Fruit fly (Drosophila melanogaster): ENCODE results near the gene CG13116.

Gene CG13116

DNA sequence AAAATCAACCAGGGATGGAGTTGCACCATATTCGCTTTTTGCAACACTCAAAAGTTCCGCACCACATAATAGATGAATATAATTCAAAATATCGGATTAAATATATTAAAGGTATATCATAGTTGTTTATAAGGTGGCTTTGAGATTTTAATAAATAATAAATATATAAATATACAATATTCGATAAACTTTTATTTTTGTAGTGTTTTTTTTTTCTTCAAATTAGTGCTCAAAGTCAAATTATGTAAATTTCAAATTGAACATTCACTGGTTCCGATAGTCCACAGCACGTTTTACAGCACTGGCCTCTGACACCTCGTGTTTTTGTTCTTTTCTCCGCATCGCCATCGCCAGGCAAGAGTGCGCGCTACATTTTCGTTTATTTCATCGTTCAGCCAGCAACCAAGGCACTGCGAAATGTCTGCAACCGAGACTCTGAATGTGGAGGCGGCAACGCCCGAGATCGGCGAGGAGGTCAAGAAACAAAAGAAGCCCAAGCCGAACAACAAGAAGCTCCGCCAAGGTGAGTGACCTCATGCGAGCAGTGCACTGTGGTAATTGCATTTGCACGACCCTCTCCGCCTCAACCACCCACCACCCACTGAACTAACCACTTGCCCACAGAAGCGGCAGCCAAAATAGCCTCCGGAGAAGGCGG lies 33.6 kb downstream of the CG13116 start, which contains the start of the genes Taf11 and und (continued):
- TF ChIP-seq BtbVII (GFP tag; optimal IDR thresholded peaks at IDR 0.05) (peak; percentile 33), ewg (GFP tag; optimal IDR thresholded peaks at IDR 0.05) (peak; percentile 20), Sox102F (GFP tag; optimal IDR thresholded peaks at IDR 0.05) (no peak), Dll (GFP tag; IDR thresholded peaks at IDR 0.05; ENCODE audit: partially characterized antibody) (peak; percentile 83), tna (GFP tag; IDR thresholded peaks at IDR 0.05; ENCODE audit: partially characterized antibody) (no peak), CG3847 (GFP tag; IDR thresholded peaks at IDR 0.05) (peak; percentile 60), zen (tag; optimal IDR thresholded peaks at IDR 0.05) (peak; percentile 28), MBD-R2 (GFP tag; IDR thresholded peaks at IDR 0.05) (peak; percentile 83), CG10209 (GFP tag; optimal IDR thresholded peaks at IDR 0.05) (peak; percentile 18), sc (optimal IDR thresholded peaks at IDR 0.05) (no peak), sc (GFP tag; optimal IDR thresholded peaks at IDR 0.05) (no peak), CG17802 (tag; optimal IDR thresholded peaks at IDR 0.05) (no peak), pzg (GFP tag; optimal IDR thresholded peaks at IDR 0.05) (peak; percentile 36), phol (tag; optimal IDR thresholded peaks at IDR 0.05) (peak; percentile 64), tll (GFP tag; optimal IDR thresholded peaks at IDR 0.05) (peak in 1 of 2 experiments; percentile 71), gcm2 (GFP tag; optimal IDR thresholded peaks at IDR 0.05) (no peak), dpn (GFP tag; optimal IDR thresholded peaks at IDR 0.05) (peak in 1 of 2 experiments; percentile 53), PHDP (tag; optimal IDR thresholded peaks at IDR 0.05) (no peak), Oaz (GFP tag; IDR thresholded peaks at IDR 0.05) (no peak), dysf (GFP tag; IDR thresholded peaks at IDR 0.05) (peak; percentile 42; the same call in 1 of the 3 replicates), CkIIα-i1 (GFP tag; IDR thresholded peaks at IDR 0.05) (no peak), CG4328 (GFP tag; optimal IDR thresholded peaks at IDR 0.05) (peak; percentile 17), otp (GFP tag; IDR thresholded peaks at IDR 0.05) (no peak), CG32532 (GFP tag; IDR thresholded peaks at IDR 0.05) (peak; percentile 44), Fer3 (tag; optimal IDR thresholded peaks at IDR 0.05) (no peak), stwl (tag; optimal IDR thresholded peaks at IDR 0.05) (peak; percentile 52), CG13894 (tag; optimal IDR thresholded peaks at IDR 0.05) (no peak), ind (GFP tag; optimal IDR thresholded peaks at IDR 0.05) (peak; percentile 52), Nf-YB (GFP tag; optimal IDR thresholded peaks at IDR 0.05) (no peak), CG5953 (GFP tag; IDR thresholded peaks at IDR 0.05) (no peak), knrl (GFP tag; IDR thresholded peaks at IDR 0.05; ENCODE audit: partially characterized antibody) (peak; percentile 86), row (GFP tag; IDR thresholded peaks at IDR 0.05) (peak; percentile 92), vvl (GFP tag; IDR thresholded peaks at IDR 0.05) (peak; percentile 89), CG12299 (tag; optimal IDR thresholded peaks at IDR 0.05) (no peak), nmo (GFP tag; optimal IDR thresholded peaks at IDR 0.05) (peak; percentile 71), CG3407 (GFP tag; optimal IDR thresholded peaks at IDR 0.05) (no peak), CG2120 (GFP tag; optimal IDR thresholded peaks at IDR 0.05) (peak; percentile 17), Ptx1 (GFP tag; IDR thresholded peaks at IDR 0.05) (peak; percentile 61), HLH54F (GFP tag; optimal IDR thresholded peaks at IDR 0.05) (no peak), Hr51 (GFP tag; optimal IDR thresholded peaks at IDR 0.05) (no peak), hbn (GFP tag; IDR thresholded peaks at IDR 0.05; ENCODE audit: partially characterized antibody) (peak; percentile 57), lab (GFP tag; optimal IDR thresholded peaks at IDR 0.05) (peak; percentile 59), CG8089 (GFP tag; optimal IDR thresholded peaks at IDR 0.05) (no peak), sisA (GFP tag; IDR thresholded peaks at IDR 0.05) (no peak), trh (GFP tag; optimal IDR thresholded peaks at IDR 0.05) (no peak), bbx (GFP tag; IDR thresholded peaks at IDR 0.05; ENCODE audit: partially characterized antibody) (0 out of 2 replicates have a peak, but pooled peaks have one; percentile 44), Abd-B (GFP tag; optimal IDR thresholded peaks at IDR 0.05) (peak; percentile 43), Hmr (GFP tag; optimal IDR thresholded peaks at IDR 0.05) (no peak)
